Fruit fly (Drosophila melanogaster) whole organism, prepupa: ENCODE results near the gene CG14277.

Experiments used
- CG34406 ChIP-seq: fragments of 200-800 bp; sonication (Bioruptor generic); optimal IDR thresholded peaks from 3 replicates; lab custom pipeline; 2016; ENCODE audit warnings: missing biosample characterization, missing genetic modification characterization
- CG9139 ChIP-seq: fragments of 200-800 bp; sonication (Bioruptor generic); optimal IDR thresholded peaks from 3 replicates; lab custom pipeline; 2017; ENCODE audit warnings: missing biosample characterization, mild to moderate bottlenecking, missing genetic modification characterization
- Gug ChIP-seq: fragments of 200-800 bp; sonication (Bioruptor generic); IDR thresholded peaks from 2 replicates; pipeline ENCODE4 v1.3.6; 2022; ENCODE audit warnings: missing biosample characterization, missing genetic modification characterization
- Lpt ChIP-seq: fragments of 200-800 bp; sonication (Bioruptor generic); optimal IDR thresholded peaks from 3 replicates; lab custom pipeline; 2016; ENCODE audit warnings: missing biosample characterization, missing genetic modification characterization
- Sox14 ChIP-seq: fragments of 200-800 bp; sonication (Bioruptor generic); optimal IDR thresholded peaks from 3 replicates; lab custom pipeline; 2016; ENCODE audit warnings: missing biosample characterization, missing genetic modification characterization
- acj6 ChIP-seq: fragments of 200-800 bp; sonication (Bioruptor generic); optimal IDR thresholded peaks from 3 replicates; lab custom pipeline; 2016; ENCODE audit warnings: missing biosample characterization, missing genetic modification characterization
- pdm3 ChIP-seq: fragments of 200-800 bp; sonication (Bioruptor generic); optimal IDR thresholded peaks from 3 replicates; lab custom pipeline; 2016; ENCODE audit warnings: missing biosample characterization, missing genetic modification characterization
- salr ChIP-seq, 2 experiments: fragments of 200-800 bp; sonication (Bioruptor generic); optimal IDR thresholded peaks; 3 replicates each; lab custom pipeline; 2016 to 2018; ENCODE audit warnings: missing biosample characterization in 2 of 2, missing genetic modification characterization in 2 of 2, mild to moderate bottlenecking in 1 of 2
- spab ChIP-seq: fragments of 200-800 bp; sonication (Bioruptor generic); optimal IDR thresholded peaks from 2 replicates; lab custom pipeline; 2017; ENCODE audit warnings: missing biosample characterization, mild to moderate bottlenecking, missing genetic modification characterization, missing genetic modification reagents
- ss ChIP-seq, 2 experiments: fragments of 200-800 bp; sonication (Bioruptor generic); optimal IDR thresholded peaks; 2 replicates in 1 of 2; 3 replicates in 1 of 2; lab custom pipeline; 2017 to 2018; ENCODE audit warnings: mild to moderate bottlenecking in 2 of 2, missing biosample characterization in 2 of 2, missing genetic modification characterization in 2 of 2, moderate library complexity in 1 of 2

DNA sequence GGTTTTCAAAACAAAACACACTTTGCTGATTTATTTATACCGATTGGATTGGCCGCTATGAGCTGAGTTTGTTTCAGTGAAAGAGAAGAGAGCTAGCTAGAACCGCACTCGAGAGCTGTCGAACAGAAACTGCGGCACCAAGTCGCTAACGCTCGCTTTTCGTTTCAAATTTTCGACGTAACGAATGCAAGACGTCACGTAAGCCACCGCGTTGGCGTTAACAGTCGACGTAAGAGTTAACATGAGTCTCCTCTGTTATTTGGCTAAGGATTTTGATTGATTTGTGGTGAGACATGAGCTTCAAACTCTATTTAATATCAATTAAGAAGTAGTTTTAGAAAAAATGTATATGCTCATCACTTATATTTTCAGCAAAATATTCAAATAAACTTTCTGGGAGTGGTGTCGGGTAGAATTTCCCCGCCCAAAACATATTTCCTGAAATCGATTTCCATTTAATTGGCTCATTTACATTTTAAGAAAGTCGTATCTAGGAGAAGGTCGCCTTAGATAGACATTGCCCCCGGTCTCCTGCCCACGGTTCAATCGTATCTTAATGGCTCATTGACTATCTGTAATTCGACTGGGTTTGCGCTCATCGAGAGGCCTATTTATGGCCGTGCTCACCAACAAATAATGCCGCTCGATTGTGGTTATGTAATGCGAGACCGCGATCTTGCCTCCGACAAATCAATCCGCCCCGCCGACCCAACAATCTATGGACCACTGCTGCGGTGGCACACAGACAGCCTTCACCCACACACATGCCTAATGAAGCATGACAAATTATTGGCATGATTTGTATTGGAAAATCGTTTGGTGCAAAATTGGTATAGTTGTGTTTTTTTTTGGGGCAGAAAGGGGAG is 15.3 kb downstream of the CG14277 start, which contains the start of gene CG8086:
- TF ChIP-seq spab (GFP tag; lab: Kevin White, UChicago) (no peak), Sox14 (GFP tag; lab: Kevin White, UChicago) (no peak), pdm3 (GFP tag; lab: Kevin White, UChicago) (no peak), acj6 (GFP tag; lab: Kevin White, UChicago) (no peak), ss (GFP tag; optimal IDR thresholded peaks at IDR 0.05; lab: Kevin White, UChicago) (no peak), Gug (GFP tag; lab: Robert Waterston, UW) (no peak), salr (GFP tag; optimal IDR thresholded peaks at IDR 0.05; lab: Kevin White, UChicago) (no peak), CG9139 (no peak), CG34406 (GFP tag; lab: Kevin White, UChicago) (no peak), Lpt (GFP tag; lab: Kevin White, UChicago) (no peak)
